Worm (Caenorhabditis elegans) whole organism, L4 larva: ENCODE data around the gene gei-3.

Experiments
- F37D6.2 ChIP-seq: sonication (generic microtip); optimal IDR thresholded peaks from 2 replicates; lab custom pipeline; 2016; ENCODE audit warnings: mild to moderate bottlenecking, missing genetic modification characterization, missing compliant biosample characterization
- R02D3.7 ChIP-seq: fragments of 150-350 bp; sonication (generic microtip); optimal IDR thresholded peaks from 3 replicates; lab custom pipeline; 2014; ENCODE audit warnings: missing biosample characterization, missing genetic modification characterization
- Y48G9A.11 ChIP-seq: fragments of 200-800 bp; sonication (Bioruptor generic); IDR thresholded peaks from 2 replicates; pipeline ENCODE4 v1.3.6; 2022; ENCODE audit warnings: missing genetic modification reagents, missing genetic modification characterization, missing compliant biosample characterization
- ZK337.2 ChIP-seq: fragments of 200-800 bp; sonication (Bioruptor generic); IDR thresholded peaks from 2 replicates; pipeline ENCODE4 v1.3.6; 2022; ENCODE audit warnings: missing genetic modification reagents, missing genetic modification characterization, missing compliant biosample characterization
- arid-1 ChIP-seq: fragments of 200-800 bp; sonication (Bioruptor generic); conservative IDR thresholded peaks from 2 replicates; pipeline ENCODE4 v1.3.6; 2022; ENCODE audit warnings: missing genetic modification reagents, missing genetic modification characterization, missing compliant biosample characterization
- ceh-20 ChIP-seq: fragments of 200-800 bp; sonication (Bioruptor generic); IDR thresholded peaks from 2 replicates; pipeline ENCODE4 v1.3.6; 2022; ENCODE audit warnings: missing genetic modification reagents, missing genetic modification characterization, missing compliant biosample characterization
- ces-1 ChIP-seq: fragments of 150-350 bp; sonication (generic microtip); optimal IDR thresholded peaks from 4 replicates; lab custom pipeline; 2014; ENCODE audit warnings: missing biosample characterization, missing genetic modification reagents, missing genetic modification characterization
- daf-12 ChIP-seq: fragments of 150-350 bp; optimal IDR thresholded peaks from 2 replicates; lab custom pipeline; 2014; ENCODE audit warnings: missing biosample characterization, missing genetic modification reagents, missing genetic modification characterization
- daf-16 ChIP-seq, 3 experiments: sonication (generic microtip); optimal IDR thresholded peaks; 2 replicates each; lab custom pipeline; 2016 to 2017; ENCODE audit warnings: missing genetic modification characterization in 3 of 3, missing genetic modification reagents in 3 of 3, mild to moderate bottlenecking in 2 of 3, missing compliant biosample characterization in 2 of 3, missing biosample characterization in 1 of 3, moderate library complexity in 1 of 3
- dmd-6 ChIP-seq: fragments of 200-800 bp; sonication (Bioruptor generic); IDR thresholded peaks from 2 replicates; pipeline ENCODE4 v1.3.6; 2022; ENCODE audit warnings: missing genetic modification reagents, missing genetic modification characterization, missing compliant biosample characterization
- dmd-9 ChIP-seq: fragments of 200-800 bp; sonication (Bioruptor generic); IDR thresholded peaks from 2 replicates; pipeline ENCODE4 v1.3.6; 2022; ENCODE audit warnings: missing genetic modification reagents, missing genetic modification characterization, missing compliant biosample characterization
- dve-1 ChIP-seq: sonication (generic microtip); optimal IDR thresholded peaks from 2 replicates; lab custom pipeline; 2017; ENCODE audit warnings: antibody characterized with exemption, mild to moderate bottlenecking, missing genetic modification characterization, missing compliant biosample characterization; ENCODE audit not compliant: insufficient read depth
- hlh-30 ChIP-seq: sonication (generic microtip); optimal IDR thresholded peaks from 2 replicates; lab custom pipeline; 2017; ENCODE audit warnings: antibody characterized with exemption, mild to moderate bottlenecking, missing genetic modification characterization, missing compliant biosample characterization; ENCODE audit not compliant: insufficient read depth
- lim-7 ChIP-seq: fragments of 200-800 bp; sonication (Bioruptor generic); IDR thresholded peaks from 2 replicates; pipeline ENCODE4 v1.3.6; 2022; ENCODE audit warnings: missing genetic modification characterization, missing compliant biosample characterization
- lin-29 ChIP-seq: fragments of 200-800 bp; sonication (Bioruptor generic); IDR thresholded peaks from 2 replicates; pipeline ENCODE4 v1.3.6; 2022; ENCODE audit warnings: missing genetic modification reagents, missing genetic modification characterization, missing compliant biosample characterization
- lin-38 ChIP-seq: fragments of 200-800 bp; sonication (Bioruptor generic); IDR thresholded peaks from 2 replicates; pipeline ENCODE4 v1.3.6; 2022; ENCODE audit warnings: missing genetic modification reagents, missing genetic modification characterization, missing compliant biosample characterization
- madf-9 ChIP-seq: fragments of 200-800 bp; sonication (Bioruptor generic); conservative IDR thresholded peaks from 2 replicates; pipeline ENCODE4 v1.3.6; 2022; ENCODE audit warnings: missing genetic modification reagents, missing genetic modification characterization, missing compliant biosample characterization
- mes-2 ChIP-seq: sonication (generic microtip); optimal IDR thresholded peaks from 2 replicates; lab custom pipeline; 2016; ENCODE audit warnings: missing genotype, mild to moderate bottlenecking, missing genetic modification characterization, missing compliant biosample characterization; ENCODE audit not compliant: poor library complexity, severe bottlenecking
- nhr-11 ChIP-seq: fragments of 150-350 bp; optimal IDR thresholded peaks from 2 replicates; lab custom pipeline; 2014; ENCODE audit warnings: missing biosample characterization, missing genetic modification characterization
- nhr-28 ChIP-seq: fragments of 150-350 bp; optimal IDR thresholded peaks from 2 replicates; lab custom pipeline; 2014; ENCODE audit warnings: missing biosample characterization, missing genetic modification characterization
- nhr-6 ChIP-seq: fragments of 150-350 bp; optimal IDR thresholded peaks from 2 replicates; lab custom pipeline; 2014; ENCODE audit warnings: missing biosample characterization, missing genetic modification characterization
- nhr-77 ChIP-seq: fragments of 150-350 bp; optimal IDR thresholded peaks from 2 replicates; lab custom pipeline; 2014; ENCODE audit warnings: missing biosample characterization, missing genetic modification characterization
- pha-4 ChIP-seq, 2 experiments: fragments of 150-350 bp in 1 of 2; fragments of 200-800 bp in 1 of 2; sonication (Bioruptor generic) in 1 of 2; IDR thresholded peaks in 1 of 2; optimal IDR thresholded peaks in 1 of 2; 2 replicates each; pipeline versions ENCODE4 v1.3.6 to Lab custom; 2014 to 2022; ENCODE audit warnings: missing genetic modification characterization in 2 of 2, missing genetic modification reagents in 2 of 2, missing biosample characterization in 1 of 2, missing compliant biosample characterization in 1 of 2
- php-3 ChIP-seq: fragments of 200-800 bp; sonication (Bioruptor generic); IDR thresholded peaks from 2 replicates; pipeline ENCODE4 v1.3.6; 2022; ENCODE audit warnings: missing genetic modification reagents, missing genetic modification characterization, missing compliant biosample characterization
- sdz-12 ChIP-seq: fragments of 200-800 bp; sonication (Bioruptor generic); optimal IDR thresholded peaks from 2 replicates; lab custom pipeline; 2018; ENCODE audit warnings: mild to moderate bottlenecking, missing genetic modification characterization, missing compliant biosample characterization
- tag-97 ChIP-seq: fragments of 200-800 bp; sonication (Bioruptor generic); IDR thresholded peaks from 2 replicates; pipeline ENCODE4 v1.3.6; 2022; ENCODE audit warnings: missing genetic modification characterization, missing compliant biosample characterization
- unc-62 ChIP-seq, 3 experiments: fragments of 150-350 bp in 1 of 3; sonication (generic microtip); optimal IDR thresholded peaks in 2 of 3; peaks in 1 of 3; 1 replicate in 1 of 3; 2 replicates in 2 of 3; lab custom pipeline; 2014 to 2017; ENCODE audit warnings: missing biosample characterization in 3 of 3, missing genetic modification characterization in 3 of 3, missing genetic modification reagents in 3 of 3, missing genotype in 1 of 3
- vab-7 ChIP-seq: fragments of 200-800 bp; sonication (Bioruptor generic); IDR thresholded peaks from 2 replicates; pipeline ENCODE4 v1.3.6; 2022; ENCODE audit warnings: missing genetic modification reagents, missing genetic modification characterization, missing compliant biosample characterization
- zag-1 ChIP-seq: fragments of 150-350 bp; optimal IDR thresholded peaks from 2 replicates; lab custom pipeline; 2014; ENCODE audit warnings: missing biosample characterization, missing genetic modification characterization

gei-3 gene

ce11 chrX:12759642-12760041 lies 53.8 kb downstream of the gei-3 start (continued):
- TF ChIP-seq vab-7 (GFP tag; lab: Robert Waterston, UW) = no peak

- TF ChIP-seq lim-7 (GFP tag; lab: Robert Waterston, UW) (no peak), daf-16 (GFP tag; optimal IDR thresholded peaks at IDR 0.05; lab: Kevin White, UChicago) (no peak), daf-16 (tag; optimal IDR thresholded peaks at IDR 0.05; lab: Kevin White, UChicago) (peak; percentile 63), arid-1 (GFP tag; lab: Robert Waterston, UW) (no peak), daf-12 (tag; lab: Kevin White, UChicago) (no peak), dve-1 (peak; percentile 54), Y48G9A.11 (GFP tag; lab: Robert Waterston, UW) (no peak), nhr-28 (tag; lab: Kevin White, UChicago) (peak; percentile 28), nhr-11 (tag; lab: Kevin White, UChicago) (no peak), madf-9 (GFP tag; lab: Robert Waterston, UW) (no peak), F37D6.2 (no peak), ceh-20 (GFP tag; lab: Robert Waterston, UW) (no peak), lin-38 (no peak), mes-2 (tag; lab: Kevin White, UChicago) (no peak), ces-1 (GFP tag; lab: Kevin White, UChicago) (no peak), hlh-30 (tag; lab: Kevin White, UChicago) (peak; percentile 62), nhr-77 (tag; lab: Kevin White, UChicago) (no peak), php-3 (GFP tag; lab: Robert Waterston, UW) (peak; percentile 41; the same call in 1 of the 2 replicates), ZK337.2 (no peak), unc-62 (GFP tag; optimal IDR thresholded peaks at IDR 0.05 in 1 of 2; lab: Kevin White, UChicago) (no peak), unc-62 (tag; optimal IDR thresholded peaks at IDR 0.05; lab: Kevin White, UChicago) (no peak), dmd-6 (GFP tag; lab: Robert Waterston, UW) (peak; percentile 32)
- TF ChIP-seq, all 104 proteins: peak for 6
Measured at ce11 chrX:12759010-12759409, 54.4 kb downstream of the gei-3 start.

- TF ChIP-seq lin-29 (GFP tag; lab: Robert Waterston, UW) (no peak), unc-62 (GFP tag; optimal IDR thresholded peaks at IDR 0.05 in 1 of 2; lab: Kevin White, UChicago) (peak in 1 of 2 experiments; percentile 91), unc-62 (tag; optimal IDR thresholded peaks at IDR 0.05; lab: Kevin White, UChicago) (no peak)
Measured at ce11 chrX:12755021-12755420, 58.4 kb downstream of the gei-3 start.

- TF ChIP-seq Y48G9A.11 (GFP tag; lab: Robert Waterston, UW) = no peak
- peak in 1 of 2 experiments; percentile 78 for TF ChIP-seq unc-62 (GFP tag; optimal IDR thresholded peaks at IDR 0.05 in 1 of 2; lab: Kevin White, UChicago)
- TF ChIP-seq unc-62 (tag; optimal IDR thresholded peaks at IDR 0.05; lab: Kevin White, UChicago) = no peak
- TF ChIP-seq tag-97 (GFP tag; lab: Robert Waterston, UW) = no peak
- no peak for TF ChIP-seq sdz-12 (GFP tag; lab: Kevin White, UChicago)
- TF ChIP-seq daf-12 (tag; lab: Kevin White, UChicago) = no peak
- TF ChIP-seq ceh-20 (GFP tag; lab: Robert Waterston, UW) = no peak
Measured at ce11 chrX:12754043-12754442, 59.4 kb downstream of the gei-3 start.

- TF ChIP-seq pha-4 (GFP tag; IDR thresholded peaks at IDR 0.05; lab: Robert Waterston, UW) = no peak
- no peak for TF ChIP-seq pha-4 (tag; optimal IDR thresholded peaks at IDR 0.05; lab: Kevin White, UChicago)
- peak; percentile 27 for TF ChIP-seq nhr-28 (tag; lab: Kevin White, UChicago)
- no peak for TF ChIP-seq zag-1 (tag; lab: Kevin White, UChicago)
- TF ChIP-seq dmd-9 = no peak
- TF ChIP-seq R02D3.7 (tag; lab: Kevin White, UChicago) = no peak
- no peak for TF ChIP-seq nhr-6 (tag; lab: Kevin White, UChicago)
- no peak for TF ChIP-seq dve-1
- no peak for TF ChIP-seq ZK337.2
Measured at ce11 chrX:12750805-12751204, 62.6 kb downstream of the gei-3 start.
